Fruit fly (Drosophila melanogaster) whole organism, wandering third instar larva: Measurements from ENCODE around the gene CG31674.

Experiments
- Abd-B ChIP-seq: fragments of >200 bp; optimal IDR thresholded peaks from 2 replicates; lab custom pipeline; 2017; ENCODE audit warnings: missing biosample characterization, missing genetic modification characterization
- CG32264 ChIP-seq: fragments of 200-800 bp; sonication (Bioruptor generic); optimal IDR thresholded peaks from 2 replicates; lab custom pipeline; 2016; ENCODE audit warnings: missing biosample characterization, missing genetic modification characterization
- CG9705 ChIP-seq: fragments of 200-800 bp; sonication (Bioruptor generic); optimal IDR thresholded peaks from 2 replicates; lab custom pipeline; 2018; ENCODE audit warnings: missing biosample characterization, mild to moderate bottlenecking, missing genetic modification characterization
- CrebA ChIP-seq: fragments of 200-800 bp; sonication (Bioruptor generic); optimal IDR thresholded peaks from 2 replicates; lab custom pipeline; 2016; ENCODE audit warnings: missing biosample characterization, mild to moderate bottlenecking, missing genetic modification characterization, borderline replicate concordance
- Dfd ChIP-seq: fragments of >200 bp; optimal IDR thresholded peaks from 2 replicates; lab custom pipeline; 2017; ENCODE audit warnings: missing biosample characterization, missing genetic modification characterization
- Dif ChIP-seq: fragments of 200-275, 200-300 bp; sonication (Bioruptor generic); optimal IDR thresholded peaks from 2 replicates; lab custom pipeline; 2018; ENCODE audit warnings: missing biosample characterization, missing genetic modification characterization; ENCODE audit not compliant: partially characterized antibody
- GATAd ChIP-seq: sonication (Bioruptor generic); optimal IDR thresholded peaks from 2 replicates; lab custom pipeline; 2016; ENCODE audit warnings: missing biosample characterization, missing genetic modification characterization
- HLH106 ChIP-seq: fragments of 200-800 bp; optimal IDR thresholded peaks from 3 replicates; lab custom pipeline; 2019; ENCODE audit warnings: missing biosample characterization, mild to moderate bottlenecking, missing genetic modification characterization, moderate library complexity
- Hnf4 ChIP-seq: fragments of 200-800 bp; sonication (Bioruptor generic); optimal IDR thresholded peaks from 2 replicates; lab custom pipeline; 2016; ENCODE audit warnings: missing biosample characterization, mild to moderate bottlenecking, missing genetic modification characterization
- Hr78 ChIP-seq: fragments of >200 bp; optimal IDR thresholded peaks from 2 replicates; lab custom pipeline; 2017; ENCODE audit warnings: missing biosample characterization, missing genetic modification characterization
- Hr83 ChIP-seq: fragments of 200-300 bp; sonication (Bioruptor generic); optimal IDR thresholded peaks from 2 replicates; lab custom pipeline; 2016; ENCODE audit warnings: missing biosample characterization, mild to moderate bottlenecking, missing genetic modification characterization, moderate library complexity; ENCODE audit not compliant: poor library complexity, severe bottlenecking
- Jra ChIP-seq: sonication (Bioruptor generic); optimal IDR thresholded peaks from 2 replicates; lab custom pipeline; 2016; ENCODE audit warnings: missing biosample characterization, missing genetic modification characterization
- Mio ChIP-seq: sonication (Bioruptor generic); optimal IDR thresholded peaks from 2 replicates; lab custom pipeline; 2016; ENCODE audit warnings: missing biosample characterization, missing genetic modification characterization
- Myc ChIP-seq: fragments of >200 bp; optimal IDR thresholded peaks from 2 replicates; lab custom pipeline; 2017
- N ChIP-seq: fragments of >200 bp; optimal IDR thresholded peaks from 2 replicates; lab custom pipeline; 2018; ENCODE audit warnings: missing biosample characterization, missing external identifiers, missing genetic modification characterization
- OdsH ChIP-seq: fragments of 200-800 bp; sonication (Bioruptor generic); optimal IDR thresholded peaks from 2 replicates; lab custom pipeline; 2016; ENCODE audit warnings: missing biosample characterization, mild to moderate bottlenecking, missing genetic modification characterization
- Rel ChIP-seq, 2 experiments: fragments of 200-800 bp; sonication (Bioruptor generic) in 1 of 2; optimal IDR thresholded peaks; 2 replicates in 1 of 2; 3 replicates in 1 of 2; lab custom pipeline; 2016 to 2019; ENCODE audit warnings: mild to moderate bottlenecking in 2 of 2, missing biosample characterization in 2 of 2, missing genetic modification characterization in 2 of 2, moderate library complexity in 1 of 2
- Sp1 ChIP-seq: fragments of 200-800 bp; sonication (Bioruptor generic); optimal IDR thresholded peaks from 3 replicates; lab custom pipeline; 2019; ENCODE audit warnings: missing biosample characterization, mild to moderate bottlenecking, missing genetic modification characterization, moderate library complexity
- Vsx2 ChIP-seq: fragments of 200-300, 225-300 bp; sonication (Bioruptor generic); optimal IDR thresholded peaks from 2 replicates; lab custom pipeline; 2018; ENCODE audit warnings: missing biosample characterization, missing genetic modification characterization; ENCODE audit not compliant: partially characterized antibody
- br ChIP-seq: fragments of 200-800 bp; sonication (Bioruptor generic); optimal IDR thresholded peaks from 2 replicates; lab custom pipeline; 2016; ENCODE audit warnings: missing biosample characterization, missing genetic modification characterization
- brk ChIP-seq: fragments of 200-800 bp; sonication (Bioruptor generic); optimal IDR thresholded peaks from 2 replicates; lab custom pipeline; 2016; ENCODE audit warnings: missing biosample characterization, mild to moderate bottlenecking, missing genetic modification characterization
- dl ChIP-seq, 2 experiments: fragments of 175-275, 200-275 bp in 1 of 2; fragments of 200-275 bp in 1 of 2; sonication (Bioruptor generic); optimal IDR thresholded peaks; lab custom pipeline; 2018; ENCODE audit warnings: mild to moderate bottlenecking in 2 of 2, missing biosample characterization in 2 of 2, missing genetic modification characterization in 2 of 2, moderate library complexity in 2 of 2; ENCODE audit not compliant: partially characterized antibody in 2 of 2, insufficient read depth in 1 of 2
- dmrt93B ChIP-seq: fragments of 200-800 bp; sonication (Bioruptor generic); optimal IDR thresholded peaks from 2 replicates; lab custom pipeline; 2018; ENCODE audit warnings: missing biosample characterization, mild to moderate bottlenecking, missing genetic modification characterization
- dsf ChIP-seq: sonication (Bioruptor generic); optimal IDR thresholded peaks from 2 replicates; lab custom pipeline; 2016; ENCODE audit warnings: missing biosample characterization, missing genetic modification characterization, borderline replicate concordance
- ey ChIP-seq: fragments of 200-800 bp; sonication (Bioruptor generic); optimal IDR thresholded peaks from 2 replicates; lab custom pipeline; 2016; ENCODE audit warnings: missing biosample characterization, missing genetic modification characterization
- foxo ChIP-seq, 2 experiments: fragments of 200-800 bp; sonication (Bioruptor generic); optimal IDR thresholded peaks; 2 replicates in 1 of 2; 3 replicates in 1 of 2; lab custom pipeline; 2016 to 2017; ENCODE audit warnings: missing biosample characterization in 2 of 2, missing genetic modification characterization in 2 of 2
- fru ChIP-seq: fragments of 200-800 bp; sonication (Bioruptor generic); optimal IDR thresholded peaks from 3 replicates; lab custom pipeline; 2016; ENCODE audit warnings: missing biosample characterization, mild to moderate bottlenecking, missing genetic modification characterization
- h ChIP-seq: fragments of 200-800 bp; sonication (Bioruptor generic); optimal IDR thresholded peaks from 3 replicates; lab custom pipeline; 2016; ENCODE audit warnings: missing biosample characterization, mild to moderate bottlenecking, missing genetic modification characterization
- jim ChIP-seq: fragments of 175-275, 200-325 bp; sonication (Bioruptor generic); optimal IDR thresholded peaks from 2 replicates; lab custom pipeline; 2016; ENCODE audit warnings: missing biosample characterization, mild to moderate bottlenecking, missing genetic modification characterization
- lola ChIP-seq: fragments of >200 bp; optimal IDR thresholded peaks from 2 replicates; lab custom pipeline; 2017; ENCODE audit warnings: missing biosample characterization, missing genetic modification characterization
- pan ChIP-seq: fragments of >200 bp; optimal IDR thresholded peaks from 2 replicates; lab custom pipeline; 2017
- psq ChIP-seq: fragments of 200-800 bp; sonication (Bioruptor generic); optimal IDR thresholded peaks from 3 replicates; lab custom pipeline; 2017; ENCODE audit warnings: missing biosample characterization, mild to moderate bottlenecking, missing genetic modification characterization, moderate library complexity
- rgr ChIP-seq: fragments of 200-800 bp; sonication (Bioruptor generic); optimal IDR thresholded peaks from 3 replicates; lab custom pipeline; 2016; ENCODE audit warnings: missing biosample characterization, mild to moderate bottlenecking, missing genetic modification characterization
- sage ChIP-seq: fragments of 200-800 bp; sonication (Bioruptor generic); optimal IDR thresholded peaks from 2 replicates; lab custom pipeline; 2016; ENCODE audit warnings: missing biosample characterization, mild to moderate bottlenecking, missing genetic modification characterization
- sv ChIP-seq: fragments of 200-800 bp; sonication (Bioruptor generic); optimal IDR thresholded peaks from 3 replicates; lab custom pipeline; 2016; ENCODE audit warnings: missing biosample characterization, missing genetic modification characterization
- tai ChIP-seq: sonication (Bioruptor generic); optimal IDR thresholded peaks from 2 replicates; lab custom pipeline; 2016; ENCODE audit warnings: missing biosample characterization, missing genetic modification characterization
- usp ChIP-seq: fragments of >200 bp; optimal IDR thresholded peaks from 2 replicates; lab custom pipeline; 2017; ENCODE audit warnings: missing biosample characterization, missing genetic modification characterization
- woc ChIP-seq: sonication (Bioruptor generic); optimal IDR thresholded peaks from 2 replicates; lab custom pipeline; 2016; ENCODE audit warnings: missing biosample characterization, mild to moderate bottlenecking, missing genetic modification characterization

Gene CG31674

DNA sequence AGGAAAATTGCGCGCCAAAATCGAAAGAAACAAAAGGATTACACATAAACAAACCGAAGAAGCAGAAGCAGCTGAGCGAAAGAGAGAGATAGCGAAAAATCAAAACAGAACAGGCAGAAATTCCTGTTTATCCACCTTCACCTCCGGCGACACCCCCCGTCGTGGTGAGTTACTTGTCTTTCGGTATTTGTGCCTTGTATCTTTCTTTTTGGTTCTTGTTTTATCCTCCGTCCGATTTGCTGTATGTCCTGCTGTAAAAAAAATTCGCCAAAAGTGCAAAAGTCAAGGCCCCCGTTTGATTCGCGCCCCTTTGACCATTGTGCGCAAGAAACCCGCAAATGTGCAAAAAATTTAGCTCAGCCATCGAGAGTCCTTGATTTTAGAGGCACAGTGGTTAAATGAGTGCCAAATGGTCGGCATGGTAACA lies 32.7 kb upstream of the CG31674 start:
- TF ChIP-seq dl (GFP tag; optimal IDR thresholded peaks at IDR 0.05; lab: Kevin White, UChicago; ENCODE audit: insufficient read depth in 1 of 2, partially characterized antibody in 2 of 2) (peak in 1 of 2 experiments; percentile 18), Vsx2 (peak; percentile 87), psq (GFP tag; lab: Kevin White, UChicago) (peak; percentile 94), CG32264 (GFP tag; lab: Kevin White, UChicago) (no peak), Rel (GFP tag; optimal IDR thresholded peaks at IDR 0.05; lab: Kevin White, UChicago) (no peak), Rel (tag; optimal IDR thresholded peaks at IDR 0.05; lab: Kevin White, UChicago) (no peak), Dif (GFP tag; lab: Kevin White, UChicago) (peak; percentile 52), jim (GFP tag; lab: Kevin White, UChicago) (peak; percentile 17), fru (GFP tag; lab: Kevin White, UChicago) (peak; percentile 2)

DNA sequence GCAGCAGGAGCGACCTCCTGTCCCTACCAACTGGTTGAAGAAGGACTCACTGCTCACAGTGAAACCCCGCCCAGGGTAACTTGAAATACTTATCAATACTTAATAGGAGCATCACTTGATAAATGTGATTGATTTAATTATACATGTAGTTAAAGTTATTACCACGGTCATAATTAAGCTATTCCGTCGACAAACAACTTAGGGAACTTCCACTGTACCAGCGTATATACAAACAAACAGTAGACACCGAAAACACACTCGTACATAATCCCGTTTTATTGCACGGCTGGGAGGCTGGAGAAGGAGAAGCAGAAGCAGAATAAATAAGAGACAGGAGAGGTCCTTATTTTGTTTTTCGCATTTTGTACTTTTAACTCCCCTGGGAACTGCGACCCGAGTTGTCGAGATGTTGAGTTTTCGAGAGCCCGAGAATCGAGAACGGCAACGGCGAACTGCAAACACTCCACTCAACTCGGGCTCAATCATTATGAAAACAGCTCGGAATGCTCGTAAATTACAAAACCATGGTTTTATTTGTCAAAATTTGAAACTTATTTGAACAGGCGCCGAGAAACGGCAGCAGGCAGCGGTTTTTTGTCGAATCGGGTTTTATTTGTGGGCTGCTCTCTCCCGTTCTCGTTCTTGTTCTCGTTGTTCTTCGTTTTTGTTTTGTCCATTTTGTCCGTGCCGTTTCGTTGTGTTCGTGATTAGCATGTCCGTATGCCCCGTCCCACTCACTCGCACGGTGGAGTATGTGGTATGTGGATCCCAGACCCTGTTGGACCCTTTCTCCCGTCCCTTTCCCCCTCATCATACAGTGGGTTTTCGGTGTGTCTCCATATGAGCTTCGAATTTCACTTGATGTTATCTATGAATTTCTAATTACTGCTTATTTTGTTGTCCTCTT lies 30.8 kb upstream of the CG31674 start:
- TF ChIP-seq sage (GFP tag; lab: Kevin White, UChicago) (peak; percentile 95), pan (lab: Kevin White, UChicago) (no peak), psq (GFP tag; lab: Kevin White, UChicago) (peak; percentile 96), woc (GFP tag; lab: Kevin White, UChicago) (peak; percentile 99), jim (GFP tag; lab: Kevin White, UChicago) (peak; percentile 39), Hr78 (no peak), Dfd (GFP tag; lab: Kevin White, UChicago) (peak; percentile 58), br (peak; percentile 99), rgr (GFP tag; lab: Kevin White, UChicago) (peak; percentile 98), Mio (peak; percentile 86), GATAd (GFP tag; lab: Kevin White, UChicago) (peak; percentile 66), lola (no peak), Vsx2 (peak; percentile 53), dl (GFP tag; optimal IDR thresholded peaks at IDR 0.05; lab: Kevin White, UChicago; ENCODE audit: insufficient read depth in 1 of 2, partially characterized antibody in 2 of 2) (peak in 1 of 2 experiments; percentile 27), OdsH (GFP tag; lab: Kevin White, UChicago) (peak; percentile 98), CG9705 (GFP tag; lab: Kevin White, UChicago) (peak; percentile 97), tai (GFP tag; lab: Kevin White, UChicago) (peak; percentile 96), CG32264 (GFP tag; lab: Kevin White, UChicago) (peak; percentile 96), foxo (GFP tag; optimal IDR thresholded peaks at IDR 0.05; lab: Kevin White, UChicago) (peak; percentile 73 to 99), ey (GFP tag; lab: Kevin White, UChicago) (peak; percentile 99), HLH106 (peak; percentile 98), usp (GFP tag; lab: Kevin White, UChicago) (no peak), N (no peak), Jra (peak; percentile 96), Rel (GFP tag; optimal IDR thresholded peaks at IDR 0.05; lab: Kevin White, UChicago) (peak; percentile 78), Rel (tag; optimal IDR thresholded peaks at IDR 0.05; lab: Kevin White, UChicago) (peak; percentile 87), h (GFP tag; lab: Kevin White, UChicago) (peak; percentile 99), Hnf4 (GFP tag; lab: Kevin White, UChicago) (peak; percentile 99), Sp1 (peak; percentile 97), brk (GFP tag; lab: Kevin White, UChicago) (peak; percentile 93), sv (peak; percentile 55), CrebA (GFP tag; lab: Kevin White, UChicago) (peak; percentile 76), dmrt93B (peak; percentile 95), dsf (peak; percentile 88), fru (GFP tag; lab: Kevin White, UChicago) (peak; percentile 99), Abd-B (peak; percentile 5), Dif (GFP tag; lab: Kevin White, UChicago) (peak; percentile 12), Myc (lab: Kevin White, UChicago) (no peak), Hr83 (GFP tag; lab: Kevin White, UChicago) (peak; percentile 89)
